Worm (Caenorhabditis elegans) whole organism, L1 larva: ENCODE data around the gene iffb-1.

Source experiments
- dpl-1 ChIP-seq, 3 experiments: fragments of 150-350 bp in 2 of 3; sonication (generic microtip) in 1 of 3; optimal IDR thresholded peaks; 2 replicates each; lab custom pipeline; 2014 to 2017; ENCODE audit warnings: missing biosample characterization in 3 of 3, missing genetic modification characterization in 3 of 3, missing genetic modification reagents in 3 of 3
- ets-5 ChIP-seq: fragments of 200-800 bp; sonication (Bioruptor generic); IDR thresholded peaks from 2 replicates; pipeline ENCODE4 v1.3.6; 2022; ENCODE audit warnings: missing genetic modification characterization, missing compliant biosample characterization
- nhr-11 ChIP-seq: fragments of 150-350 bp; optimal IDR thresholded peaks from 2 replicates; lab custom pipeline; 2014; ENCODE audit warnings: missing biosample characterization, missing genetic modification characterization

DNA sequence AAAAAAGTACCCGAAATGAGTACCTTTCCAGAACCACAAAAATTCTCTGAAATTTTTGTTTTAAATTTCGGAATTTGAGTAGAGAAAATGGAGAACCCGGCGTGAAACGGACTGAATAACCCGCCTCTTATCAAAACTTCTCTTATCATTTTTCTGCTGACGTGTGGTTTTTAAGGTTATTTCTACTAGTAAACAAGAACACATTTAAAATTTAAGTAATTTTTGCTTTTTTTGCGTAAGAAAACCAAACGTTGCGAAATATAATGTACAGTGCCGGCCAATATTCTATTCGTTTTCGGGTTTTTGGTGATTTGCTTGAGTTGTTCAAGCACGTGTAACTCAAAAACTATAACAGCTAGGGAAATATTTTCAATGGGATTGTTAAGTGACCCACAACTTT lies 3.2 kb upstream of the iffb-1 start:
- no peak for TF ChIP-seq nhr-11
- no peak for TF ChIP-seq ets-5 (GFP tag; lab: Robert Waterston, UW)
- no peak for TF ChIP-seq dpl-1 (GFP tag; optimal IDR thresholded peaks at IDR 0.05; lab: Kevin White, UChicago)
